Fruit fly (Drosophila melanogaster): ENCODE results near the gene t-cup.

DNA sequence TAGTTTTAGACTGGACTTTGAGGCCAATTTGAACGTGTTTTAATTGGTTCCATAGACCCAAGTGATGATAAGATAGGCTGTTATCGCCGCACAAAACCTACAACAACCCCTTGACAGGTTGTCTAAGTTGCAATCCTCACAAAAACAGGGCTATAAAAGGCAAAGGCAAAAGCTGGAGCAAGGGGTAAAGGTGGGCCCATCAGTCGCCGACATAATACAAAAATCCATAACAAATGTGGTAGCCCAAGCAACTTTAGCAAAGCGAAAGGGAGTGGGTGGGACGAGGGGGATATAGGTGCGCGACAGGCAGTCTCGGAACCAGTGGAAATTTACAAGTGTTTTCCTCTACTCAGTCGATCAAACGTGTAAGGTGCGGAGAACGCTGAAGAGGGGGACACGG lies 33.1 kb downstream of the t-cup start:
- TF ChIP-seq HmgZ (tag; optimal IDR thresholded peaks at IDR 0.05) (no peak), sd (tag; optimal IDR thresholded peaks at IDR 0.05) (no peak), lbe (GFP tag; optimal IDR thresholded peaks at IDR 0.05) (no peak), Antp (GFP tag; optimal IDR thresholded peaks at IDR 0.05) (no peak), CG6854 (GFP tag; optimal IDR thresholded peaks at IDR 0.05) (no peak)
